Fruit fly (Drosophila melanogaster) whole organism, adult: ENCODE data around the gene CG13010.

ENCODE experiments used
- CG11617 ChIP-seq: fragments of 200-800 bp; sonication (Bioruptor generic); optimal IDR thresholded peaks from 2 replicates; lab custom pipeline; 2017; ENCODE audit warnings: mild to moderate bottlenecking, missing biosample characterization, missing genetic modification reagents, missing genetic modification characterization
- CG1620 ChIP-seq: fragments of 200-800 bp; sonication (Bioruptor generic); optimal IDR thresholded peaks from 2 replicates; lab custom pipeline; 2016; ENCODE audit warnings: missing biosample characterization, missing genetic modification characterization
- CG5204 ChIP-seq: fragments of 200-800 bp; sonication (Bioruptor generic); optimal IDR thresholded peaks from 2 replicates; lab custom pipeline; 2016; ENCODE audit warnings: missing biosample characterization, missing genetic modification characterization
- CG7045 ChIP-seq: fragments of 200-800 bp; sonication (Bioruptor generic); optimal IDR thresholded peaks from 2 replicates; lab custom pipeline; 2017; ENCODE audit warnings: missing biosample characterization, mild to moderate bottlenecking, missing genetic modification characterization
- Clk ChIP-seq: fragments of 200-800 bp; sonication (Bioruptor generic); optimal IDR thresholded peaks from 2 replicates; lab custom pipeline; 2017; ENCODE audit warnings: missing biosample characterization, missing genetic modification characterization
- Hr96 ChIP-seq: fragments of 200-800 bp; sonication (Bioruptor generic); optimal IDR thresholded peaks from 2 replicates; lab custom pipeline; 2016; ENCODE audit warnings: missing biosample characterization, missing genetic modification characterization
- Mnt ChIP-seq: fragments of 200-800 bp; sonication (Bioruptor generic); optimal IDR thresholded peaks from 2 replicates; lab custom pipeline; 2016; ENCODE audit warnings: missing biosample characterization, mild to moderate bottlenecking, missing genetic modification characterization
- kay ChIP-seq: fragments of 200-800 bp; sonication (Bioruptor generic); peaks from one replicate; lab custom pipeline; 2016; ENCODE audit warnings: missing biosample characterization, missing genetic modification characterization, borderline replicate concordance

DNA sequence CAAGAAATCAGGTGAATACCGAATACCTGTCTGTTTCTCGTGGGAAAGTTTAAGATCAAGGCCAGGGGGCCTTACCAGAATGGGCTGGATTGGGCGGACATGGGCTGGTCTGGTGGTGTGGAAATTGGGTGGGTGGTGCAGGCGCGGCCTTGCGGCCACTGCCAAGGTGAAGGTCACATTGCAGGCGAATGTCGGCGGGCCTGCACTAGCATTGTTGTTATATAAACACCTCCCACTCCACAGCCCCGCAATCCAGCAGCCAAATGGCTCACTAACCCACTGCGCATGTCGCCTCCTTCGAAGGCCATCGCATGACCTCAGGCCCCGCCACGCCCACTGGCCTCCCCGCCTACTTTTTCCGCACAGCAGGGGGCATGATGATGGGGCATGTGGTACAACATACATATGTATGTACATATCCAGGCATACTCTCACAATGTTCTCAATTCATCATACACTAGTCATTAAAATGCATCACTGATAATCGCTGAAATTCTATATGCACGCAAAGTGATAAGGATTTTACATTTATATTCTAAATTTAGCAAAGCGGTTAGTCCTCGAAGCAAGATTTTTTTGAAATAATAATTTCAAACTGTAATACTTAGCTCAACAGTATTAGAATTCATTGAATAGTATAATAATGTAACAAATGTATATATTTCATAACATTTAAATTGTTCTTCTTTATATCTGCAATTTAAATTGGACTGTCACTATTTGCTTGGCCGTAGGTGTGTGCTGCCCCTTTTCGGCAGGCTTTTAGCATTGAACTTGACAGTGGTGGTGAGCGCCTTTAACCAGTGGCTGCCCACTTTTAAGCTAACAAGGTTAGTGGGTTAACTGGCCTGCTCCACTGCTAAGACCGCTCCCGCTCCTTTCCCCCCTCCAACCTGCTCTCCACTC is 18.1 kb upstream of the CG13010 start:
- TF ChIP-seq CG5204 (GFP tag; lab: Kevin White, UChicago) (no peak), Hr96 (GFP tag; lab: Kevin White, UChicago) (no peak), CG11617 (GFP tag; lab: Kevin White, UChicago) (no peak), CG1620 (GFP tag; lab: Kevin White, UChicago) (no peak), Clk (no peak), kay (GFP tag; lab: Kevin White, UChicago) (no peak), Mnt (GFP tag; lab: Kevin White, UChicago) (no peak), CG7045 (GFP tag; lab: Kevin White, UChicago) (no peak)
